Worm (Caenorhabditis elegans): ENCODE measurements around the gene F13E9.15.

F13E9.15 gene

DNA sequence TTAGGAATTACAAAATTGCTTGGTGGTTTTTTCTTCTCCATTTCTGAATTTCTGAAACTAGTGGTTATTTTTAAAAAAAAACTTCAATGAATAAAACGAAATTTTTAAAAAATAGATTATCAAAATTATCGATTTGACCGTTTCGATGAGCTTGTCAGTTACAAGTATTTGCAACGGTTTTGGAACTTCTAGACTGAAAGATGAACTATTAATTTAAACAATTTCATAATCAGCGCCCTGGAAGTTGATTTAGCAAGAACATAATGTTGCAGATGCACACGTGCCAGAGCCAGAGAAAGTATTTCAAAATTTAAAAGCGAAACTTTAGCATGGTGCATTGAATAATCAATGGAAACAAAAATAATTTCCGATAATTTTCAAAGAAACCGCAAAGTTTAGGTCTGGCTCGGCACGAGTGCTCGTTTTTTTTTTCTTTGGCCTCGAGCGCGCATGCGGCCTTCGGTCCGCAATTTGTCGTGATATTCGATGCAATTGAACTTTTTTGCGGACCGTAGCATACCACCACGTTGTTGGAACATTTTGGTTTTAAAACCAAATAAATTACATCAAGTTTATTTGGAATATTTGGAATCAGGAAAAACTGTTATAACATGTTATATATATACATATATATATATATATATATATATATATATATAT, 46.8 kb downstream of the F13E9.15 start, which contains the start of gene T11G6.5 (continued):
- peak; percentile 24; the same call in 1 of the 2 replicates for TF ChIP-seq mcd-1 (GFP tag; IDR thresholded peaks at IDR 0.05)
- TF ChIP-seq nhr-90 (tag; optimal IDR thresholded peaks at IDR 0.05) = no peak
- TF ChIP-seq nhr-80 (tag; optimal IDR thresholded peaks at IDR 0.05) = peak; percentile 1
- no peak for TF ChIP-seq K12H6.12 (tag; optimal IDR thresholded peaks at IDR 0.05)
- no peak for TF ChIP-seq madf-10 (tag; optimal IDR thresholded peaks at IDR 0.05)
- TF ChIP-seq pha-4 (tag; optimal IDR thresholded peaks at IDR 0.05) = no peak
- peak; percentile 24; the same call in 1 of the 2 replicates for TF ChIP-seq hmg-1.2 (GFP tag; IDR thresholded peaks at IDR 0.05)
- no peak for TF ChIP-seq snpc-4 (GFP tag; optimal IDR thresholded peaks at IDR 0.05)
- TF ChIP-seq snpc-4 (tag; optimal IDR thresholded peaks at IDR 0.05) = peak in 1 of 4 experiments; percentile 13
- TF ChIP-seq let-607 (tag; optimal IDR thresholded peaks at IDR 0.05) = no peak

ce11 chrIV:10842232-10842631, 47.4 kb downstream of the F13E9.15 start:
- TF ChIP-seq D2030.7 (GFP tag; IDR thresholded peaks at IDR 0.05) = 0 out of 2 replicates have a peak, but pooled peaks have one; percentile 12
- no peak for TF ChIP-seq pbrm-1 (GFP tag; IDR thresholded peaks at IDR 0.05)
- no peak for TF ChIP-seq mcd-1 (GFP tag; IDR thresholded peaks at IDR 0.05)
- no peak for TF ChIP-seq ztf-22 (GFP tag; optimal IDR thresholded peaks at IDR 0.05)
- TF ChIP-seq sptf-2 (GFP tag; optimal IDR thresholded peaks at IDR 0.05) = no peak
- TF ChIP-seq C17E4.6 (GFP tag; IDR thresholded peaks at IDR 0.05) = 0 out of 2 replicates have a peak, but pooled peaks have one; percentile 46
- peak; percentile 27; the same call in 1 of the 2 replicates for TF ChIP-seq attf-3 (GFP tag; conservative IDR thresholded peaks at IDR 0.05)
- peak; percentile 31; the same call in 1 of the 2 replicates for TF ChIP-seq rcor-1 (GFP tag; IDR thresholded peaks at IDR 0.05)
- TF ChIP-seq B0336.3 (GFP tag; IDR thresholded peaks at IDR 0.05) = no peak
- no peak for TF ChIP-seq madf-3 (GFP tag; IDR thresholded peaks at IDR 0.05)
- no peak for TF ChIP-seq F52B5.7 (tag; optimal IDR thresholded peaks at IDR 0.05)
- no peak for TF ChIP-seq B0261.1 (tag; optimal IDR thresholded peaks at IDR 0.05)
- TF ChIP-seq nhr-179 (tag; optimal IDR thresholded peaks at IDR 0.05) = no peak
- TF ChIP-seq C06A6.2 (GFP tag; conservative IDR thresholded peaks at IDR 0.05) = no peak
- TF ChIP-seq ztf-3 (GFP tag; optimal IDR thresholded peaks at IDR 0.05) = no peak
- TF ChIP-seq repo-1 (tag; optimal IDR thresholded peaks at IDR 0.05) = no peak
- TF ChIP-seq F57A8.1 (GFP tag; optimal IDR thresholded peaks at IDR 0.05) = no peak
- TF ChIP-seq lin-35 (GFP tag; optimal IDR thresholded peaks at IDR 0.05) = no peak
- TF ChIP-seq Y53G8AR.9 (GFP tag; conservative IDR thresholded peaks at IDR 0.05) = peak; percentile 73; the same call in 1 of the 2 replicates
- no peak for TF ChIP-seq ZK185.1 (tag; optimal IDR thresholded peaks at IDR 0.05; ENCODE audit: poor library complexity, severe bottlenecking)
- no peak for TF ChIP-seq attf-6 (GFP tag; IDR thresholded peaks at IDR 0.05)
- 0 out of 2 replicates have a peak, but pooled peaks have one; percentile 36 for TF ChIP-seq egl-44 (GFP tag; IDR thresholded peaks at IDR 0.05)
- TF ChIP-seq hmg-1.2 (GFP tag; IDR thresholded peaks at IDR 0.05) = peak; percentile 16; the same call in 1 of the 2 replicates
- TF ChIP-seq lsl-1 (GFP tag; optimal IDR thresholded peaks at IDR 0.05) = peak; percentile 57
- no peak for TF ChIP-seq unc-130 (GFP tag; optimal IDR thresholded peaks at IDR 0.05)
- TF ChIP-seq dpl-1 (GFP tag; optimal IDR thresholded peaks at IDR 0.05) = no peak
- TF ChIP-seq madf-8 (GFP tag; conservative IDR thresholded peaks at IDR 0.05) = no peak; the same call in 1 of the 2 replicates
- TF ChIP-seq nfyb-1 (GFP tag; IDR thresholded peaks at IDR 0.05) = peak; percentile 18; the same call in 1 of the 2 replicates
- no peak for TF ChIP-seq bed-1 (GFP tag; IDR thresholded peaks at IDR 0.05)
- 0 out of 2 replicates have a peak, but pooled peaks have one; percentile 15 for TF ChIP-seq ceh-100 (GFP tag; IDR thresholded peaks at IDR 0.05)
- TF ChIP-seq lir-1 (GFP tag; conservative IDR thresholded peaks at IDR 0.05) = no peak
- no peak for TF ChIP-seq chd-7 (tag; optimal IDR thresholded peaks at IDR 0.05)
- no peak for TF ChIP-seq B0035.1 (tag; optimal IDR thresholded peaks at IDR 0.05)
- no peak for TF ChIP-seq F55B11.4 (tag; optimal IDR thresholded peaks at IDR 0.05; ENCODE audit: borderline replicate concordance, insufficient read depth)
- TF ChIP-seq ama-1 (optimal IDR thresholded peaks at IDR 0.05) = no peak
- TF ChIP-seq ama-1 (GFP tag; optimal IDR thresholded peaks at IDR 0.05) = peak in 1 of 2 experiments; percentile 28
- 0 out of 2 replicates have a peak, but pooled peaks have one; percentile 7 for TF ChIP-seq F39B2.1 (GFP tag; IDR thresholded peaks at IDR 0.05)
- peak; percentile 29 for TF ChIP-seq F49E8.2 (tag; optimal IDR thresholded peaks at IDR 0.05; ENCODE audit: insufficient read depth)
